Fruit fly (Drosophila melanogaster): Measurements from ENCODE around the gene Thor.

Gene Thor

DNA sequence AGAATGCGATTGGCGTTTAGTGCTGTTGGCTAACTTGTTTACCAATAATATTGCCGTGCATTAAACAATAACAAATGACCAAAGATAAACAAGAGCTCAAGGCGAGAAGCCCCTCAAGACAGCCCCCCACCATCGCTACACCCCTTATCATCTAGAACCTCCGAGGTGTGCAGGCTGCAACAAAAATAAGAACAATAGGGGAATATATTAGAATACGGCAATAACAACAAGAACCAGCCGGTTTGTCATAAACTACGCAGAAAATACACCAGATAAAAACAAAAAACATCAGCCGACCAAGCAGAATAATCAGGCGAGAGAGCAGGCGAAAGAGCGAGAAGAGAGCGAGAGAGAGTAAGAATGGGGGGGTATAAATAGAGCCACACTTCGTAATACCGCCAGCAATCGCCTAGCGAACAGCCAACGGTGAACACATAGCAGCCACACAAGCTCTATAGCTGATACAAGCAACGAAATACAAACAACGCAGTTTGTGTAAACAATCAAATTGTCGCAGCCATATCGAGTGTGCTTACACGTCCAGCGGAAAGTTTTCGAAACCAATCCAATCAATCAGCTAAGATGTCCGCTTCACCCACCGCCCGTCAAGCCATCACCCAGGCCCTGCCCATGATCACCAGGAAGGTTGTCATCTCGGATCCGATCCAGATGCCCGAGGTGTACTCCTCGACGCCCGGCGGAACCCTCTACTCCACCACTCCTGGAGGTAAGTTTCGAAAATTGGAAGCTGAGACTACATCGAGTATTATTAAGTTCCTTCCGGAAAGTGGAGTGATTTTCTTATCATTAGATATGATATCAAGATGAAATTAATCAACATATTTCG is at the start of gene Thor (continued):
- TF ChIP-seq Elba2 (GFP tag; optimal IDR thresholded peaks at IDR 0.05), result no peak
- TF ChIP-seq NK7.1 (GFP tag; optimal IDR thresholded peaks at IDR 0.05), result peak; percentile 6
- peak; percentile 87 for TF ChIP-seq CrebB (tag; optimal IDR thresholded peaks at IDR 0.05)
- TF ChIP-seq nom (GFP tag; optimal IDR thresholded peaks at IDR 0.05), result peak; percentile 68
- no peak for TF ChIP-seq jigr1 (GFP tag; IDR thresholded peaks at IDR 0.05)
- peak; percentile 56 for TF ChIP-seq row (GFP tag; IDR thresholded peaks at IDR 0.05)
- peak; percentile 36 to 45 for TF ChIP-seq chif (GFP tag; optimal IDR thresholded peaks at IDR 0.05)
- TF ChIP-seq CG6683 (GFP tag; optimal IDR thresholded peaks at IDR 0.05), result peak; percentile 51
- peak; percentile 79 for TF ChIP-seq Atf6 (GFP tag; IDR thresholded peaks at IDR 0.05)
- peak; percentile 30; the same call in 1 of the 3 replicates for TF ChIP-seq H15 (GFP tag; IDR thresholded peaks at IDR 0.05)
- peak; percentile 86 for TF ChIP-seq ara (GFP tag; IDR thresholded peaks at IDR 0.05)
- no peak; the same call in 2 of the 3 replicates for TF ChIP-seq CG11093 (GFP tag; IDR thresholded peaks at IDR 0.05)
- TF ChIP-seq mld (GFP tag; IDR thresholded peaks at IDR 0.05; ENCODE audit: partially characterized antibody), result peak; percentile 55; the same call in 1 of the 3 replicates
- peak; percentile 85 for TF ChIP-seq CG18599 (GFP tag; optimal IDR thresholded peaks at IDR 0.05)
- peak in 1 of 2 experiments; percentile 19 for TF ChIP-seq crp (GFP tag; optimal IDR thresholded peaks at IDR 0.05)
- TF ChIP-seq BEAF-32 (GFP tag; optimal IDR thresholded peaks at IDR 0.05), result no peak
- TF ChIP-seq p53 (GFP tag; optimal IDR thresholded peaks at IDR 0.05), result peak; percentile 57
- TF ChIP-seq CG9727 (GFP tag; optimal IDR thresholded peaks at IDR 0.05), result peak; percentile 79
- TF ChIP-seq Opbp (GFP tag; IDR thresholded peaks at IDR 0.05; ENCODE audit: partially characterized antibody), result peak; percentile 71
- peak; percentile 55; the same call in 1 of the 2 replicates for TF ChIP-seq CG31224 (GFP tag; IDR thresholded peaks at IDR 0.05)
- TF ChIP-seq CG17829 (tag; optimal IDR thresholded peaks at IDR 0.05), result peak; percentile 61
- no peak for TF ChIP-seq sima (GFP tag; optimal IDR thresholded peaks at IDR 0.05)
- peak; percentile 2 for TF ChIP-seq tx (GFP tag; optimal IDR thresholded peaks at IDR 0.05)
- TF ChIP-seq CG5245 (GFP tag; optimal IDR thresholded peaks at IDR 0.05), result peak; percentile 39
- TF ChIP-seq zfh2 (GFP tag; optimal IDR thresholded peaks at IDR 0.05), result peak; percentile 50
- no peak for TF ChIP-seq Fer2 (tag; optimal IDR thresholded peaks at IDR 0.05)
- no peak for TF ChIP-seq tll (GFP tag; optimal IDR thresholded peaks at IDR 0.05)
- TF ChIP-seq Adf1 (GFP tag; IDR thresholded peaks at IDR 0.05), result peak; percentile 55; the same call in 1 of the 2 replicates
- TF ChIP-seq org-1 (GFP tag; optimal IDR thresholded peaks at IDR 0.05), result peak; percentile 70
- TF ChIP-seq gro (GFP tag; optimal IDR thresholded peaks at IDR 0.05), result peak; percentile 89
- peak; percentile 61; the same call in 1 of the 2 replicates for TF ChIP-seq toy (GFP tag; IDR thresholded peaks at IDR 0.05)
- TF ChIP-seq Sry-δ (GFP tag; optimal IDR thresholded peaks at IDR 0.05), result peak; percentile 11
- peak; percentile 33; the same call in 1 of the 2 replicates for TF ChIP-seq lmd (GFP tag; IDR thresholded peaks at IDR 0.05)
- TF ChIP-seq Lim3 (GFP tag; IDR thresholded peaks at IDR 0.05), result no peak
- no peak for TF ChIP-seq Dp (GFP tag; optimal IDR thresholded peaks at IDR 0.05)
- 0 out of 2 replicates have a peak, but pooled peaks have one; percentile 36 for TF ChIP-seq Scr (GFP tag; IDR thresholded peaks at IDR 0.05; ENCODE audit: partially characterized antibody)
- TF ChIP-seq Nf-YC (tag; optimal IDR thresholded peaks at IDR 0.05), result peak; percentile 71
- TF ChIP-seq bbx (GFP tag; IDR thresholded peaks at IDR 0.05; ENCODE audit: partially characterized antibody), result peak; percentile 78
- no peak for TF ChIP-seq Doc2 (GFP tag; IDR thresholded peaks at IDR 0.05)
- TF ChIP-seq Doc3 (GFP tag; IDR thresholded peaks at IDR 0.05; ENCODE audit: partially characterized antibody), result no peak
- no peak for TF ChIP-seq CG30020 (tag; optimal IDR thresholded peaks at IDR 0.05)
- peak; percentile 12 for TF ChIP-seq Lhr (GFP tag; optimal IDR thresholded peaks at IDR 0.05)
- TF ChIP-seq CG1792 (GFP tag; optimal IDR thresholded peaks at IDR 0.05), result peak; percentile 51
- peak; percentile 49 for TF ChIP-seq CG13296 (GFP tag; optimal IDR thresholded peaks at IDR 0.05)
- TF ChIP-seq NfI (GFP tag; optimal IDR thresholded peaks at IDR 0.05), result peak; percentile 60
- TF ChIP-seq Hr51 (GFP tag; optimal IDR thresholded peaks at IDR 0.05), result peak; percentile 40 to 41
- peak; percentile 33 for TF ChIP-seq CG17802 (tag; optimal IDR thresholded peaks at IDR 0.05)
